Fruit fly (Drosophila melanogaster): ENCODE results near the gene CG13362.

The CG13362 gene

DNA sequence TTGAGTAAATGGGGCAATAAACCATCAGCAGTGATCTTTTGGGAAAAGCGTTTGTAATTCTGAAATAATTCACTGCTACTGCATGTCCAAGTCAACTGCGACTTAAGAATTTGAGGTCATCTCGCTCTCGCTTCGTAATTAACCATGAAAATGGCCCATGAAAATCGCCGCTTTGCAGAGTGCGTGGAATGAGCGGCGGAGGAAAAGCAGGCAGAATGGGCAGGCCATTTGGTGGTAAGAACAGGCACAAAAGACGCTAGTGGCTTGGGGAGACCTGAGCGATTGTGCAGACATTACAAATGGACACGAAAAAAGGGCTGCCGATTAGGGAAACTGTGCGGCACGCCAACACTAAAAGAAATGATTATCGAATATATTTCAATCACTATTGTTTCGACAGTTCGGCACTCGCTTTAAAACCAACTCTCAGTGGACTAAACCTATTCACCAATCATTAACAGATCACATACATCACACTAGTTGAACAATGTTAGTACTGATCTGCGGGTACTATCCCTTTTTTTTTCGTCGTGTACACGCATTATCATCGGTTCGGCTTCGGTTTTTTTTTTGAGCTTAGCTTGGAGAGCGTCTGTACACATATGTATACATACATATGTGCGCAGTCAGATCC lies 20.4 kb upstream of the CG13362 start (continued):
- TF ChIP-seq caup (GFP tag; optimal IDR thresholded peaks at IDR 0.05; ENCODE audit: severe bottlenecking) (no peak), CG4854 (GFP tag; optimal IDR thresholded peaks at IDR 0.05) (no peak), phol (tag; optimal IDR thresholded peaks at IDR 0.05) (peak; percentile 56), kni (GFP tag; optimal IDR thresholded peaks at IDR 0.05) (no peak), luna (GFP tag; optimal IDR thresholded peaks at IDR 0.05) (no peak), Hand (GFP tag; optimal IDR thresholded peaks at IDR 0.05) (no peak), CG7271 (tag; optimal IDR thresholded peaks at IDR 0.05) (no peak), C15 (GFP tag; IDR thresholded peaks at IDR 0.05) (no peak), knrl (GFP tag; IDR thresholded peaks at IDR 0.05; ENCODE audit: partially characterized antibody) (no peak), CG43689 (GFP tag; IDR thresholded peaks at IDR 0.05) (no peak), CG11696 (GFP tag; IDR thresholded peaks at IDR 0.05) (no peak), tap (tag; optimal IDR thresholded peaks at IDR 0.05) (no peak), ERR (GFP tag; optimal IDR thresholded peaks at IDR 0.05) (no peak), CG14441 (GFP tag; IDR thresholded peaks at IDR 0.05) (no peak), CG7357 (GFP tag; IDR thresholded peaks at IDR 0.05) (no peak), CG8359 (GFP tag; optimal IDR thresholded peaks at IDR 0.05; ENCODE audit: borderline replicate concordance) (no peak), cas (GFP tag; IDR thresholded peaks at IDR 0.05) (no peak), CG11560 (tag; IDR thresholded peaks at IDR 0.05) (no peak), CG12744 (GFP tag; optimal IDR thresholded peaks at IDR 0.05) (no peak), nau (GFP tag; optimal IDR thresholded peaks at IDR 0.05) (no peak), CG4404 (GFP tag; IDR thresholded peaks at IDR 0.05) (peak; percentile 29; the same call in 1 of the 2 replicates), ab (GFP tag; optimal IDR thresholded peaks at IDR 0.05) (no peak), pb (GFP tag; optimal IDR thresholded peaks at IDR 0.05) (no peak), Xrp1 (GFP tag; IDR thresholded peaks at IDR 0.05) (peak; percentile 72; the same call in 1 of the 2 replicates), Trl (optimal IDR thresholded peaks at IDR 0.05) (no peak), Trl (GFP tag; optimal IDR thresholded peaks at IDR 0.05) (peak; percentile 23), HmgD (GFP tag; optimal IDR thresholded peaks at IDR 0.05) (no peak), CG3726 (GFP tag; IDR thresholded peaks at IDR 0.05) (no peak), CG6765 (GFP tag; optimal IDR thresholded peaks at IDR 0.05) (no peak), row (GFP tag; IDR thresholded peaks at IDR 0.05) (peak; percentile 54), CG10979 (tag; optimal IDR thresholded peaks at IDR 0.05) (peak; percentile 66), CG7372 (GFP tag; IDR thresholded peaks at IDR 0.05) (no peak), NFAT (GFP tag; IDR thresholded peaks at IDR 0.05) (no peak), trem (tag; optimal IDR thresholded peaks at IDR 0.05) (peak; percentile 21), CG9609 (GFP tag; optimal IDR thresholded peaks at IDR 0.05) (no peak), gce (GFP tag; IDR thresholded peaks at IDR 0.05) (no peak), CG10654 (GFP tag; optimal IDR thresholded peaks at IDR 0.05) (peak; percentile 14), hkb (optimal IDR thresholded peaks at IDR 0.05) (no peak), hkb (GFP tag; IDR thresholded peaks at IDR 0.05) (no peak), ase (GFP tag; IDR thresholded peaks at IDR 0.05) (no peak), Fer1 (GFP tag; optimal IDR thresholded peaks at IDR 0.05) (no peak), CG31365 (tag; optimal IDR thresholded peaks at IDR 0.05) (no peak), run (tag; optimal IDR thresholded peaks at IDR 0.05) (no peak), gro (GFP tag; optimal IDR thresholded peaks at IDR 0.05) (no peak), CG4282 (GFP tag; optimal IDR thresholded peaks at IDR 0.05) (no peak), CG16815 (GFP tag; optimal IDR thresholded peaks at IDR 0.05) (peak; percentile 23), odd (GFP tag; optimal IDR thresholded peaks at IDR 0.05) (no peak), CG9437 (GFP tag; optimal IDR thresholded peaks at IDR 0.05) (no peak), CG13287 (GFP tag; IDR thresholded peaks at IDR 0.05; ENCODE audit: partially characterized antibody) (no peak), CG6854 (GFP tag; optimal IDR thresholded peaks at IDR 0.05) (no peak), ham (GFP tag; IDR thresholded peaks at IDR 0.05) (no peak), CG2712 (tag; optimal IDR thresholded peaks at IDR 0.05) (peak; percentile 52)
